Worm (Caenorhabditis elegans): Measurements from ENCODE around the gene srg-24.
"Not testable (repeated sequence)": the region's sequence is repeated elsewhere in the genome, so short reads cannot be mapped to it uniquely, and the experiment has no call there.

srg-24 gene

ce11 chrII:3145842-3146241, 45.4 kb upstream of the srg-24 start, which contains the start of gene T10D4.15:
Gene T10D4.15 (plus strand): TSS chrII:3146142.
- TF ChIP-seq ces-1 (GFP tag; optimal IDR thresholded peaks at IDR 0.05), result no peak
- no peak for TF ChIP-seq nhr-47 (tag; optimal IDR thresholded peaks at IDR 0.05)
- no peak for TF ChIP-seq dpl-1 (GFP tag; optimal IDR thresholded peaks at IDR 0.05)
- no peak for TF ChIP-seq fkh-10 (GFP tag; optimal IDR thresholded peaks at IDR 0.05)
- TF ChIP-seq jun-1 (tag; optimal IDR thresholded peaks at IDR 0.05), result no peak

ce11 chrII:3144552-3144951, 44.1 kb upstream of the srg-24 start, which contains the start of gene sri-43:
Gene sri-43 (minus strand): TSS chrII:3144652.
- not testable (repeated sequence) for TF ChIP-seq unc-30 (tag; optimal IDR thresholded peaks at IDR 0.05); unc-62 (GFP tag; optimal IDR thresholded peaks at IDR 0.05); pax-3 (tag; optimal IDR thresholded peaks at IDR 0.05)

- not testable (repeated sequence) for TF ChIP-seq swsn-7, elt-3, mef-2 (tag; optimal IDR thresholded peaks at IDR 0.05)
These were observed 42.4 kb upstream of the srg-24 start, which contains the start of gene sri-42 for ce11 chrII:3142855-3143254. Gene sri-42 (minus strand): TSS chrII:3142955.

ce11 chrII:3137804-3138203, 37.4 kb upstream of the srg-24 start, which contains the start of gene sri-54:
Gene sri-54 (minus strand): TSS chrII:3137904.
- TF ChIP-seq Y116A8C.19 (tag; optimal IDR thresholded peaks at IDR 0.05; ENCODE audit: borderline replicate concordance) (no peak), C34B4.2 (tag; optimal IDR thresholded peaks at IDR 0.05) (no peak), C16A3.4 (tag; optimal IDR thresholded peaks at IDR 0.05) (no peak), nhr-85 (tag) (no peak), nhr-77 (tag; optimal IDR thresholded peaks at IDR 0.05) (no peak), tlp-1 (tag; optimal IDR thresholded peaks at IDR 0.05) (no peak), lir-3 (tag; optimal IDR thresholded peaks at IDR 0.05; ENCODE audit: poor library complexity) (no peak), rnt-1 (tag; optimal IDR thresholded peaks at IDR 0.05) (no peak), efl-3 (GFP tag; optimal IDR thresholded peaks at IDR 0.05) (no peak), hlh-17 (GFP tag; optimal IDR thresholded peaks at IDR 0.05; ENCODE audit: borderline replicate concordance) (no peak), snpc-4 (tag; optimal IDR thresholded peaks at IDR 0.05) (no peak), mef-2 (tag; optimal IDR thresholded peaks at IDR 0.05) (no peak), nhr-90 (tag; optimal IDR thresholded peaks at IDR 0.05; ENCODE audit: poor library complexity) (no peak)

- TF ChIP-seq pax-3 (tag; optimal IDR thresholded peaks at IDR 0.05) (no peak), rnt-1 (tag; optimal IDR thresholded peaks at IDR 0.05) (no peak), egl-13 (tag; optimal IDR thresholded peaks at IDR 0.05) (no peak), ets-5 (GFP tag; IDR thresholded peaks at IDR 0.05) (no peak), nhr-47 (tag; optimal IDR thresholded peaks at IDR 0.05) (no peak), F16B12.6 (tag; optimal IDR thresholded peaks at IDR 0.05) (no peak), elt-2 (tag; optimal IDR thresholded peaks at IDR 0.05) (no peak), nhr-19 (GFP tag; conservative IDR thresholded peaks at IDR 0.05) (no peak)
These were observed 34.8 kb upstream of the srg-24 start for ce11 chrII:3135293-3135692.

- TF ChIP-seq swsn-7 (tag; optimal IDR thresholded peaks at IDR 0.05), result peak; percentile 5
- no peak for TF ChIP-seq aly-2 (tag; optimal IDR thresholded peaks at IDR 0.05)
- TF ChIP-seq lsy-2 (tag; optimal IDR thresholded peaks at IDR 0.05), result peak in 1 of 2 experiments; percentile 36
- peak; percentile 56 to 68 for TF ChIP-seq efl-1 (optimal IDR thresholded peaks at IDR 0.05)
- TF ChIP-seq efl-1 (GFP tag; optimal IDR thresholded peaks at IDR 0.05 in 1 of 2), result peak; percentile 14 to 92
- TF ChIP-seq mdl-1 (tag; optimal IDR thresholded peaks at IDR 0.05), result peak in 1 of 2 experiments; percentile 16
- peak; percentile 45 for TF ChIP-seq skn-1 (tag; optimal IDR thresholded peaks at IDR 0.05)
- TF ChIP-seq nhr-85 (tag), result peak; percentile 77
- TF ChIP-seq snpc-4 (tag; optimal IDR thresholded peaks at IDR 0.05), result peak; percentile 16
- TF ChIP-seq pqm-1 (tag; optimal IDR thresholded peaks at IDR 0.05), result no peak
- no peak for TF ChIP-seq nhr-47 (tag; optimal IDR thresholded peaks at IDR 0.05)
- peak in 2 of 3 experiments; percentile 9 to 11 for TF ChIP-seq dpl-1 (GFP tag; optimal IDR thresholded peaks at IDR 0.05)
- peak; percentile 61 for TF ChIP-seq rnt-1 (tag; optimal IDR thresholded peaks at IDR 0.05)
- no peak for TF ChIP-seq isw-1 (GFP tag; IDR thresholded peaks at IDR 0.05)
- peak; percentile 12 for TF ChIP-seq hpl-2 (GFP tag; optimal IDR thresholded peaks at IDR 0.05)
- no peak for TF ChIP-seq Y116A8C.19 (tag; optimal IDR thresholded peaks at IDR 0.05; ENCODE audit: borderline replicate concordance)
- peak; percentile 53 for TF ChIP-seq nhr-20 (tag; optimal IDR thresholded peaks at IDR 0.05)
- peak; percentile 21 for TF ChIP-seq blmp-1 (tag; optimal IDR thresholded peaks at IDR 0.05)
- TF ChIP-seq tlp-1 (tag; optimal IDR thresholded peaks at IDR 0.05), result no peak
- TF ChIP-seq lin-39 (tag; optimal IDR thresholded peaks at IDR 0.05), result no peak
- peak; percentile 44 for TF ChIP-seq snu-23 (GFP tag; optimal IDR thresholded peaks at IDR 0.05)
- peak in 1 of 2 experiments; percentile 59 for TF ChIP-seq lin-35 (GFP tag; optimal IDR thresholded peaks at IDR 0.05)
- TF ChIP-seq F16B12.6 (tag; optimal IDR thresholded peaks at IDR 0.05), result peak; percentile 13
These were observed 28.6 kb upstream of the srg-24 start, which contains the start of gene chil-24 for ce11 chrII:3129007-3129406. Gene chil-24 (plus strand): TSS chrII:3129162.

Measured in whole organism, L1 larva.